Worm (Caenorhabditis elegans): ENCODE measurements around the gene srh-116.

- TF ChIP-seq ets-4 (GFP tag; optimal IDR thresholded peaks at IDR 0.05) = no peak
- no peak for TF ChIP-seq athp-1 (tag; optimal IDR thresholded peaks at IDR 0.05)
- TF ChIP-seq F37B4.10 (GFP tag; IDR thresholded peaks at IDR 0.05) = 0 out of 2 replicates have a peak, but pooled peaks have one; percentile 13
- TF ChIP-seq nfya-1 (tag; optimal IDR thresholded peaks at IDR 0.05; ENCODE audit: borderline replicate concordance, insufficient read depth) = no peak
- no peak for TF ChIP-seq chd-7 (tag; optimal IDR thresholded peaks at IDR 0.05)
Measured at ce11 chrV:17240579-17241277, 14.2 kb downstream of the srh-116 start.
